Fruit fly (Drosophila melanogaster) whole organism, adult: ENCODE data around the gene CG33630.

Experiments used
- CG12768 ChIP-seq: fragments of 200-800 bp; sonication (Bioruptor generic); optimal IDR thresholded peaks from 2 replicates; lab custom pipeline; 2017; ENCODE audit warnings: missing biosample characterization, missing genetic modification characterization, mild to moderate bottlenecking, moderate library complexity, missing genetic modification reagents
- kay ChIP-seq: fragments of 200-800 bp; sonication (Bioruptor generic); peaks from one replicate; lab custom pipeline; 2016; ENCODE audit warnings: missing biosample characterization, missing genetic modification characterization, borderline replicate concordance
- pad ChIP-seq: fragments of 200-800 bp; sonication (Bioruptor generic); optimal IDR thresholded peaks from 3 replicates; lab custom pipeline; 2017; ENCODE audit warnings: missing biosample characterization, missing genetic modification characterization, mild to moderate bottlenecking, moderate library complexity, missing genetic modification reagents
- tj ChIP-seq: fragments of 200-800 bp; sonication (Bioruptor generic); optimal IDR thresholded peaks from 3 replicates; lab custom pipeline; 2017; ENCODE audit warnings: missing biosample characterization, mild to moderate bottlenecking, missing genetic modification characterization, moderate library complexity
- toe ChIP-seq: fragments of 200-800 bp; sonication (Bioruptor generic); optimal IDR thresholded peaks from 2 replicates; lab custom pipeline; 2016; ENCODE audit warnings: missing biosample characterization, missing genetic modification characterization

DNA sequence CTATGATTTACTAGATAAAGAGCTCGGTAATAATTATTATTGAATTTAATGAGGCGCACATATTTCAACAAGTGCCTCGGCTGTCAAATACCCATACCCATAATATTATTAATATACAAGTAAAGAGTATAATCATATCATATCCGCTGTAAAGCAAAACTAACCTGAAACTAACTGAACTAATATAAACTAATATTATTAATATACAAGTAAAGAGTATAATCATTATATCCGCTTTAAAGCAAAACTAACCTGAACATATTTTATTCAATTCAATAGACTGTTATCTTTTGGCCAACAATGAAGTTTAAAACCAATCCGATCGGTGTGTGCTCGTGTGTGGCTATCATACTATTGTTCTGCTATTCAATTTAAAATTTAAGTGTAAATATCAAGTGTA, 4.0 kb downstream of the CG33630 start, which contains the start of gene CG33783:
- TF ChIP-seq kay (no peak), CG12768 (GFP tag; lab: Kevin White, UChicago) (no peak), toe (GFP tag; lab: Kevin White, UChicago) (no peak), tj (GFP tag; lab: Kevin White, UChicago) (no peak), pad (GFP tag; lab: Kevin White, UChicago) (no peak)
